Fruit fly (Drosophila melanogaster) whole organism, wandering third instar larva: Measurements from ENCODE around the gene yellow-e3.

ENCODE experiments used
- Abd-B ChIP-seq: fragments of >200 bp; optimal IDR thresholded peaks from 2 replicates; lab custom pipeline; 2017; ENCODE audit warnings: missing biosample characterization, missing genetic modification characterization
- Hr78 ChIP-seq: fragments of >200 bp; optimal IDR thresholded peaks from 2 replicates; lab custom pipeline; 2017; ENCODE audit warnings: missing biosample characterization, missing genetic modification characterization
- Mio ChIP-seq: sonication (Bioruptor generic); optimal IDR thresholded peaks from 2 replicates; lab custom pipeline; 2016; ENCODE audit warnings: missing biosample characterization, missing genetic modification characterization
- Myc ChIP-seq: fragments of >200 bp; optimal IDR thresholded peaks from 2 replicates; lab custom pipeline; 2017
- dsf ChIP-seq: sonication (Bioruptor generic); optimal IDR thresholded peaks from 2 replicates; lab custom pipeline; 2016; ENCODE audit warnings: missing biosample characterization, missing genetic modification characterization, borderline replicate concordance
- fru ChIP-seq: fragments of 200-800 bp; sonication (Bioruptor generic); optimal IDR thresholded peaks from 3 replicates; lab custom pipeline; 2016; ENCODE audit warnings: missing biosample characterization, mild to moderate bottlenecking, missing genetic modification characterization
- h ChIP-seq: fragments of 200-800 bp; sonication (Bioruptor generic); optimal IDR thresholded peaks from 3 replicates; lab custom pipeline; 2016; ENCODE audit warnings: missing biosample characterization, mild to moderate bottlenecking, missing genetic modification characterization
- lola ChIP-seq: fragments of >200 bp; optimal IDR thresholded peaks from 2 replicates; lab custom pipeline; 2017; ENCODE audit warnings: missing biosample characterization, missing genetic modification characterization
- pan ChIP-seq: fragments of >200 bp; optimal IDR thresholded peaks from 2 replicates; lab custom pipeline; 2017
- psq ChIP-seq: fragments of 200-800 bp; sonication (Bioruptor generic); optimal IDR thresholded peaks from 3 replicates; lab custom pipeline; 2017; ENCODE audit warnings: missing biosample characterization, mild to moderate bottlenecking, missing genetic modification characterization, moderate library complexity
- usp ChIP-seq: fragments of >200 bp; optimal IDR thresholded peaks from 2 replicates; lab custom pipeline; 2017; ENCODE audit warnings: missing biosample characterization, missing genetic modification characterization

- TF ChIP-seq psq (GFP tag; lab: Kevin White, UChicago) (peak; percentile 59), Abd-B (GFP tag; lab: Kevin White, UChicago) (no peak), fru (peak; percentile 79), Myc (lab: Kevin White, UChicago) (no peak), dsf (GFP tag; lab: Kevin White, UChicago) (no peak), usp (no peak), Hr78 (GFP tag; lab: Kevin White, UChicago) (no peak), h (GFP tag; lab: Kevin White, UChicago) (peak; percentile 74), pan (lab: Kevin White, UChicago) (no peak), lola (GFP tag; lab: Kevin White, UChicago) (no peak), Mio (GFP tag; lab: Kevin White, UChicago) (no peak)
Measured at dm6 chr3R:13452851-13453255, 48.2 kb upstream of the yellow-e3 start.
